Worm (Caenorhabditis elegans) whole organism, L4/young adult: Measurements from ENCODE around the gene K10D11.7.

ENCODE experiments used
- W03F9.2 ChIP-seq: fragments of 150-350 bp; optimal IDR thresholded peaks from 2 replicates; lab custom pipeline; 2014; ENCODE audit warnings: missing biosample characterization, missing genetic modification characterization
- dao-5 ChIP-seq: sonication (generic microtip); optimal IDR thresholded peaks from 2 replicates; lab custom pipeline; 2016; ENCODE audit warnings: missing genotype, missing genetic modification characterization, moderate library complexity, missing compliant biosample characterization
- him-1 ChIP-seq: sonication (generic microtip); optimal IDR thresholded peaks from 2 replicates; lab custom pipeline; 2016; ENCODE audit warnings: missing genotype, missing genetic modification reagents, missing genetic modification characterization, missing compliant biosample characterization

ce11 chrIV:13008405-13009208 lies 12.8 kb upstream of the K10D11.7 start, which contains the start of gene mbk-2:
- TF ChIP-seq dao-5 (tag; lab: Kevin White, UChicago) (no peak), him-1 (tag; lab: Kevin White, UChicago) (no peak), W03F9.2 (no peak)
